Fruit fly (Drosophila melanogaster): ENCODE measurements around the gene CG33080.
A peak's percentile ranks its signal among the peaks of the same experiment; 100 is the strongest.

CG33080 gene

DNA sequence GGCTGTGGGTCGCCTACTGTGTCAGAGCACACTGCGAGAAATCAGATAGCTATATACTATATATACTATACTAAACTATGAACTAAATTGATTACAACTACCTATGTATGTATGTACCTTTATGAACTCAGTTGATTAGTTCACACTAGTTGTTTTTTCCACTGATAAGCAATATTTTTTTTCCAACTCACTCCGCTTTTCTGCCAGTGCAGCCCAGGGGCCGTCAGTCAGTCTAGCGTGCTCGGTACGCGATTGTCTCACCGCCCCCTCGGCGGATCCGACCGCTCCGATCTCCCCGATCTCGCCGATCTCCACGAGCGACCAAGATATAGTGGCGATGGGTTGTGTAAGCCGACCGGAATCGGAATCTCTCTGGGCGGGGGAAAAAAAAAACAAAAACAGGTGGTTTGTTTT lies 11.7 kb downstream of the CG33080 start (continued):
- TF ChIP-seq CG42726 (GFP tag; IDR thresholded peaks at IDR 0.05; ENCODE audit: partially characterized antibody) (no peak), gsb-n (tag; optimal IDR thresholded peaks at IDR 0.05) (peak; percentile 58), Hr78 (GFP tag; optimal IDR thresholded peaks at IDR 0.05) (peak in 1 of 2 experiments; percentile 32), CG11398 (GFP tag; optimal IDR thresholded peaks at IDR 0.05) (no peak), sob (GFP tag; IDR thresholded peaks at IDR 0.05) (peak; percentile 92), chm (GFP tag; IDR thresholded peaks at IDR 0.05) (peak; percentile 83), CG10321 (GFP tag; IDR thresholded peaks at IDR 0.05) (peak; percentile 42; the same call in 1 of the 2 replicates), seq (GFP tag; IDR thresholded peaks at IDR 0.05) (peak; percentile 79), CG18011 (GFP tag; optimal IDR thresholded peaks at IDR 0.05) (peak; percentile 38), Hand (GFP tag; optimal IDR thresholded peaks at IDR 0.05) (peak; percentile 54), al (GFP tag; IDR thresholded peaks at IDR 0.05) (peak; percentile 93), CG14965 (GFP tag; optimal IDR thresholded peaks at IDR 0.05; ENCODE audit: borderline replicate concordance) (no peak), Lpt (GFP tag; optimal IDR thresholded peaks at IDR 0.05) (no peak), br (optimal IDR thresholded peaks at IDR 0.05) (no peak), CG3407 (GFP tag; optimal IDR thresholded peaks at IDR 0.05) (peak; percentile 56), CG18764 (GFP tag; optimal IDR thresholded peaks at IDR 0.05) (peak; percentile 58), ci (GFP tag; IDR thresholded peaks at IDR 0.05) (peak; percentile 95), slp2 (GFP tag; optimal IDR thresholded peaks at IDR 0.05) (peak; percentile 37), CG7963 (GFP tag; IDR thresholded peaks at IDR 0.05; ENCODE audit: partially characterized antibody) (no peak), Jarid2 (GFP tag; optimal IDR thresholded peaks at IDR 0.05) (peak; percentile 64), HmgZ (tag; optimal IDR thresholded peaks at IDR 0.05) (peak; percentile 68), Xbp1 (GFP tag; optimal IDR thresholded peaks at IDR 0.05) (peak; percentile 76), dati (GFP tag; IDR thresholded peaks at IDR 0.05) (peak; percentile 80), CG8388 (GFP tag; optimal IDR thresholded peaks at IDR 0.05) (peak; percentile 64), CG4404 (GFP tag; IDR thresholded peaks at IDR 0.05) (peak; percentile 83), zfh1 (GFP tag; IDR thresholded peaks at IDR 0.05) (peak; percentile 91), CG3847 (GFP tag; IDR thresholded peaks at IDR 0.05) (peak; percentile 84), CHES-1-like (GFP tag; optimal IDR thresholded peaks at IDR 0.05) (peak; percentile 27), CG13775 (GFP tag; optimal IDR thresholded peaks at IDR 0.05) (peak; percentile 60), CG34422 (GFP tag; IDR thresholded peaks at IDR 0.05) (peak; percentile 92), C15 (GFP tag; IDR thresholded peaks at IDR 0.05) (peak; percentile 78; the same call in 2 of the 3 replicates), CG15514 (GFP tag; optimal IDR thresholded peaks at IDR 0.05) (peak; percentile 85), CG13894 (tag; optimal IDR thresholded peaks at IDR 0.05) (peak; percentile 95), Dip2 (GFP tag; IDR thresholded peaks at IDR 0.05) (peak; percentile 41; the same call in 1 of the 2 replicates), dm (GFP tag; optimal IDR thresholded peaks at IDR 0.05) (no peak), CTCF (GFP tag; optimal IDR thresholded peaks at IDR 0.05) (peak; percentile 36), CG17612 (GFP tag; IDR thresholded peaks at IDR 0.05) (peak; percentile 86), Eip74EF (GFP tag; optimal IDR thresholded peaks at IDR 0.05) (peak in 1 of 2 experiments; percentile 72), vnd (GFP tag; IDR thresholded peaks at IDR 0.05; ENCODE audit: partially characterized antibody) (no peak), odd (GFP tag; optimal IDR thresholded peaks at IDR 0.05) (peak; percentile 74), ken (GFP tag; IDR thresholded peaks at IDR 0.05) (peak; percentile 82), Hr39 (optimal IDR thresholded peaks at IDR 0.05) (no peak), CG10366 (GFP tag; IDR thresholded peaks at IDR 0.05) (peak; percentile 82), kay (GFP tag; optimal IDR thresholded peaks at IDR 0.05) (peak; percentile 75), CG2199 (GFP tag; IDR thresholded peaks at IDR 0.05) (no peak), emc (GFP tag; optimal IDR thresholded peaks at IDR 0.05) (peak; percentile 47), CG17912 (GFP tag; optimal IDR thresholded peaks at IDR 0.05) (no peak), CG30020 (tag; optimal IDR thresholded peaks at IDR 0.05) (no peak), CG1603 (tag; optimal IDR thresholded peaks at IDR 0.05) (peak; percentile 90), CG2202 (tag; optimal IDR thresholded peaks at IDR 0.05) (no peak), Lhr (GFP tag; optimal IDR thresholded peaks at IDR 0.05) (no peak), Bgb (GFP tag; IDR thresholded peaks at IDR 0.05; ENCODE audit: partially characterized antibody) (no peak)

All from whole organism, embryonic.